Fruit fly (Drosophila melanogaster) whole organism, embryonic: ENCODE data around the gene Prx4.

ENCODE experiments used
- CG11696 ChIP-seq: fragments of 200-800 bp; sonication (Bioruptor generic); IDR thresholded peaks from 2 replicates; pipeline ENCODE4 v1.3.6; 2022; ENCODE audit warnings: missing biosample characterization, missing genetic modification characterization
- CG1529 ChIP-seq: fragments of 200-800 bp; sonication (Bioruptor generic); optimal IDR thresholded peaks from 3 replicates; lab custom pipeline; 2018; ENCODE audit warnings: missing biosample characterization, missing genetic modification characterization
- CG1647 ChIP-seq: fragments of 200-800 bp; sonication (Bioruptor generic); optimal IDR thresholded peaks from 3 replicates; lab custom pipeline; 2016; ENCODE audit warnings: missing biosample characterization, missing genetic modification characterization
- CG4328 ChIP-seq: fragments of 200-800 bp; sonication (Bioruptor generic); optimal IDR thresholded peaks from 3 replicates; lab custom pipeline; 2017; ENCODE audit warnings: missing biosample characterization, missing genetic modification reagents, missing genetic modification characterization
- HLH54F ChIP-seq: fragments of 200-800 bp; sonication (Bioruptor generic); optimal IDR thresholded peaks from 3 replicates; lab custom pipeline; 2016; ENCODE audit warnings: missing biosample characterization, missing genetic modification characterization
- Hr39 ChIP-seq: fragments of >200 bp; optimal IDR thresholded peaks from 2 replicates; lab custom pipeline; 2017
- mam ChIP-seq: fragments of 200-800 bp; sonication (Bioruptor generic); optimal IDR thresholded peaks from 3 replicates; lab custom pipeline; 2016; ENCODE audit warnings: missing biosample characterization, missing genetic modification characterization
- sim ChIP-seq: fragments of 200-800 bp; sonication (Bioruptor generic); IDR thresholded peaks from 2 replicates; pipeline ENCODE4 v1.3.6; 2022; ENCODE audit warnings: missing biosample characterization, missing genetic modification characterization
- zf30C ChIP-seq: fragments of 200-800 bp; sonication (Bioruptor generic); optimal IDR thresholded peaks from 3 replicates; lab custom pipeline; 2018; ENCODE audit warnings: missing biosample characterization, mild to moderate bottlenecking, missing genetic modification characterization

DNA sequence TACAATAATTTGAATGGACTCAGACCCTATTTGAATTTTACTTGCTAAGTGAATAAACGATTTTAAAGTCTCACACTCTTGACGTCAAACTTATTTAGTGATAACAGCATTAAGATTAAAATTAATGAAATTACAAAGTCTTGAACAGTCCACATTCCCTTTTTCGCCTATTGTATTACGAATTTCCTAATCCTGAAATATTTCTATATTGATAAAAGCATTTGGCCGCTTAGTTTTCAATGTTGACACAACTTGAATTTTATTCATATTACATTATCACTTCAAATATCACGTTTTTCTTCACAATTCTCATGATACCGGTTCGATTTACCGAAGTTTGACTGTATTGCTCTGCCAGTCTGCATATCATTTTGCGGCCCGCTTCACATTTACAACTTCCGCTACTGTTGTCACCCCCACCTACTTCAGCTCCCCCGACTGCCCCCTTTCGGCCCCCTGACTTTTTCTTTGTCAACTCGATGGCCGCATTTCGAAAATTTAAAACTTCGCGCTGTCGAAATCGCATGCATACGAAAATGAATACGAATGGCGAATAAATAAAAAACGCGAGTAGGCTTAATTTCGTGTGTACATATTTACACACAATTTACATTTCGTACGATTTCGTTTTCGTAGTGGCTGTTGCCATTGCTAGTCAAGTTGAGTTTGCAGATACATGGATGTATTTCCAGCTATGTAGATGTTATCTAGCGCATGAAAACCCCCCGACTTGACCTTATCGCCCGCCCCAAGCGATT, 36.4 kb downstream of the Prx4 start:
- TF ChIP-seq CG1647 (GFP tag; lab: Kevin White, UChicago), result no peak
- peak; percentile 8 for TF ChIP-seq HLH54F
- TF ChIP-seq CG11696 (GFP tag; lab: Robert Waterston, UW), result peak; percentile 47; the same call in 1 of the 2 replicates
- TF ChIP-seq mam (GFP tag; lab: Kevin White, UChicago), result no peak
- peak; percentile 14 for TF ChIP-seq CG1529 (GFP tag; lab: Kevin White, UChicago)
- no peak for TF ChIP-seq sim (GFP tag; lab: Robert Waterston, UW)
- TF ChIP-seq CG4328, result peak; percentile 46
- no peak for TF ChIP-seq Hr39
- no peak for TF ChIP-seq zf30C (GFP tag; lab: Kevin White, UChicago)
